Fruit fly (Drosophila melanogaster) whole organism, prepupa: ENCODE results near the gene Sfxn2.

Source experiments
- Blimp-1 ChIP-seq: fragments of 200-800 bp; sonication (Bioruptor generic); optimal IDR thresholded peaks from 3 replicates; lab custom pipeline; 2017; ENCODE audit warnings: missing biosample characterization, missing genetic modification characterization, mild to moderate bottlenecking, moderate library complexity, missing genetic modification reagents
- CG10669 ChIP-seq: fragments of 200-800 bp; sonication (Bioruptor generic); optimal IDR thresholded peaks from 3 replicates; lab custom pipeline; 2018; ENCODE audit warnings: missing biosample characterization, mild to moderate bottlenecking, missing genetic modification characterization, moderate library complexity
- CG11762 ChIP-seq: fragments of 200-800 bp; sonication (Bioruptor generic); optimal IDR thresholded peaks from 3 replicates; lab custom pipeline; 2016; ENCODE audit warnings: missing biosample characterization, missing genetic modification characterization; ENCODE audit not compliant: insufficient read depth
- CG11902 ChIP-seq: fragments of 200-800 bp; sonication (Bioruptor generic); optimal IDR thresholded peaks from 3 replicates; lab custom pipeline; 2016; ENCODE audit warnings: missing biosample characterization, missing genetic modification characterization
- CG15336 ChIP-seq: fragments of 200-800 bp; sonication (Bioruptor generic); IDR thresholded peaks from 2 replicates; pipeline ENCODE4 v1.3.6; 2022; ENCODE audit warnings: missing biosample characterization, missing genetic modification characterization
- CG1621 ChIP-seq: fragments of 200-800 bp; sonication (Bioruptor generic); optimal IDR thresholded peaks from 3 replicates; lab custom pipeline; 2018; ENCODE audit warnings: missing biosample characterization, mild to moderate bottlenecking, missing genetic modification characterization
- CG3032 ChIP-seq: fragments of 200-800 bp; optimal IDR thresholded peaks from 2 replicates; lab custom pipeline; 2019; ENCODE audit warnings: missing biosample characterization, mild to moderate bottlenecking, missing genetic modification characterization, moderate library complexity
- CG31627 ChIP-seq: fragments of 200-800 bp; sonication (Bioruptor generic); optimal IDR thresholded peaks from 3 replicates; lab custom pipeline; 2016; ENCODE audit warnings: missing biosample characterization, missing genetic modification characterization
- CG32006 ChIP-seq: fragments of 200-800 bp; sonication (Bioruptor generic); optimal IDR thresholded peaks from 3 replicates; lab custom pipeline; 2017; ENCODE audit warnings: missing biosample characterization, mild to moderate bottlenecking, missing genetic modification characterization
- CG34406 ChIP-seq: fragments of 200-800 bp; sonication (Bioruptor generic); optimal IDR thresholded peaks from 3 replicates; lab custom pipeline; 2016; ENCODE audit warnings: missing biosample characterization, missing genetic modification characterization
- CG3919 ChIP-seq: fragments of 200-800 bp; sonication (Bioruptor generic); optimal IDR thresholded peaks from 3 replicates; lab custom pipeline; 2016; ENCODE audit warnings: missing biosample characterization, missing genetic modification characterization
- CG6792 ChIP-seq: fragments of 200-800 bp; sonication (Bioruptor generic); optimal IDR thresholded peaks from 3 replicates; lab custom pipeline; 2016; ENCODE audit warnings: missing biosample characterization, missing genetic modification characterization
- CG6808 ChIP-seq: fragments of 200-800 bp; sonication (Bioruptor generic); optimal IDR thresholded peaks from 3 replicates; lab custom pipeline; 2017; ENCODE audit warnings: missing biosample characterization, missing genetic modification characterization, mild to moderate bottlenecking, moderate library complexity, missing genetic modification reagents
- CG6854 ChIP-seq: fragments of 200-800 bp; sonication (Bioruptor generic); optimal IDR thresholded peaks from 2 replicates; lab custom pipeline; 2017; ENCODE audit warnings: missing biosample characterization, mild to moderate bottlenecking, missing genetic modification characterization
- CG7368 ChIP-seq: fragments of 200-800 bp; sonication (Bioruptor generic); optimal IDR thresholded peaks from 3 replicates; lab custom pipeline; 2016; ENCODE audit warnings: missing biosample characterization, missing genetic modification characterization
- CG8119 ChIP-seq: fragments of 200-800 bp; sonication (Bioruptor generic); IDR thresholded peaks from 3 replicates; pipeline ENCODE4 v1.3.6; 2022; ENCODE audit warnings: missing biosample characterization, missing genetic modification characterization
- CG8319 ChIP-seq: fragments of 200-800 bp; sonication (Bioruptor generic); optimal IDR thresholded peaks from 3 replicates; lab custom pipeline; 2016; ENCODE audit warnings: missing biosample characterization, missing genetic modification characterization
- CG8632 ChIP-seq: fragments of 200-800 bp; sonication (Bioruptor generic); optimal IDR thresholded peaks from 3 replicates; lab custom pipeline; 2016; ENCODE audit warnings: missing biosample characterization, missing genetic modification characterization
- Eip75B ChIP-seq: fragments of 200-800 bp; sonication (Bioruptor generic); optimal IDR thresholded peaks from 3 replicates; lab custom pipeline; 2016; ENCODE audit warnings: missing biosample characterization, missing genetic modification characterization
- Eip78C ChIP-seq: fragments of 200-800 bp; sonication (Bioruptor generic); peaks from one replicate; lab custom pipeline; 2016; ENCODE audit warnings: missing biosample characterization, missing genetic modification characterization
- Ets96B ChIP-seq: fragments of 200-800 bp; optimal IDR thresholded peaks from 2 replicates; lab custom pipeline; 2019; ENCODE audit warnings: missing biosample characterization, mild to moderate bottlenecking, missing genetic modification characterization, moderate library complexity
- Gug ChIP-seq: fragments of 200-800 bp; sonication (Bioruptor generic); IDR thresholded peaks from 2 replicates; pipeline ENCODE4 v1.3.6; 2022; ENCODE audit warnings: missing biosample characterization, missing genetic modification characterization
- Hr39 ChIP-seq: fragments of 200-800 bp; sonication (Bioruptor generic); optimal IDR thresholded peaks from 2 replicates; lab custom pipeline; 2016; ENCODE audit warnings: missing biosample characterization, missing genetic modification characterization
- Hr4 ChIP-seq: fragments of 200-800 bp; sonication (Bioruptor generic); optimal IDR thresholded peaks from 3 replicates; lab custom pipeline; 2016; ENCODE audit warnings: missing biosample characterization, missing genetic modification characterization
- Met ChIP-seq: fragments of 200-800 bp; sonication (Bioruptor generic); optimal IDR thresholded peaks from 3 replicates; lab custom pipeline; 2016; ENCODE audit warnings: missing biosample characterization, missing genetic modification characterization
- Smox ChIP-seq: fragments of 200-800 bp; sonication (Bioruptor generic); optimal IDR thresholded peaks from 3 replicates; lab custom pipeline; 2016; ENCODE audit warnings: missing biosample characterization, missing genetic modification characterization
- Sox102F ChIP-seq: fragments of 200-800 bp; sonication (Bioruptor generic); optimal IDR thresholded peaks from 2 replicates; lab custom pipeline; 2016; ENCODE audit warnings: missing biosample characterization, mild to moderate bottlenecking, missing genetic modification characterization
- Sox14 ChIP-seq: fragments of 200-800 bp; sonication (Bioruptor generic); optimal IDR thresholded peaks from 3 replicates; lab custom pipeline; 2016; ENCODE audit warnings: missing biosample characterization, missing genetic modification characterization
- Sox15 ChIP-seq: fragments of 200-800 bp; sonication (Bioruptor generic); optimal IDR thresholded peaks from 3 replicates; lab custom pipeline; 2016; ENCODE audit warnings: missing biosample characterization, missing genetic modification characterization
- achi ChIP-seq: fragments of 200-800 bp; sonication (Bioruptor generic); optimal IDR thresholded peaks from 3 replicates; lab custom pipeline; 2016; ENCODE audit warnings: missing biosample characterization, missing genetic modification characterization
- acj6 ChIP-seq: fragments of 200-800 bp; sonication (Bioruptor generic); optimal IDR thresholded peaks from 3 replicates; lab custom pipeline; 2016; ENCODE audit warnings: missing biosample characterization, missing genetic modification characterization
- cyc ChIP-seq: fragments of 200-800 bp; sonication (Bioruptor generic); optimal IDR thresholded peaks from 3 replicates; lab custom pipeline; 2016; ENCODE audit warnings: missing biosample characterization, missing genetic modification characterization
- dac ChIP-seq: fragments of 200-800 bp; sonication (Bioruptor generic); optimal IDR thresholded peaks from 2 replicates; lab custom pipeline; 2017; ENCODE audit warnings: missing biosample characterization, mild to moderate bottlenecking, missing genetic modification characterization
- dsx ChIP-seq: fragments of 200-800 bp; optimal IDR thresholded peaks from 3 replicates; lab custom pipeline; 2019; ENCODE audit warnings: missing biosample characterization, mild to moderate bottlenecking, missing genetic modification characterization, moderate library complexity; ENCODE audit not compliant: poor library complexity, severe bottlenecking
- esn ChIP-seq: fragments of 200-800 bp; sonication (Bioruptor generic); optimal IDR thresholded peaks from 2 replicates; lab custom pipeline; 2016; ENCODE audit warnings: missing biosample characterization, mild to moderate bottlenecking, missing genetic modification characterization, moderate library complexity
- fd59A ChIP-seq: fragments of 200-800 bp; sonication (Bioruptor generic); optimal IDR thresholded peaks from 2 replicates; lab custom pipeline; 2017; ENCODE audit warnings: missing biosample characterization, mild to moderate bottlenecking, missing genetic modification characterization, missing genetic modification reagents
- fd85E ChIP-seq: fragments of 200-800 bp; sonication (Bioruptor generic); optimal IDR thresholded peaks from 3 replicates; lab custom pipeline; 2016; ENCODE audit warnings: missing biosample characterization, missing genetic modification characterization
- fkh ChIP-seq: fragments of 200-800 bp; sonication (Bioruptor generic); optimal IDR thresholded peaks from 3 replicates; lab custom pipeline; 2017; ENCODE audit warnings: missing biosample characterization, mild to moderate bottlenecking, missing genetic modification characterization, moderate library complexity
- lz ChIP-seq: fragments of 200-800 bp; sonication (Bioruptor generic); optimal IDR thresholded peaks from 3 replicates; lab custom pipeline; 2016; ENCODE audit warnings: missing biosample characterization, missing genetic modification characterization
- net ChIP-seq: fragments of 200-800 bp; sonication (Bioruptor generic); optimal IDR thresholded peaks from 3 replicates; lab custom pipeline; 2016; ENCODE audit warnings: missing biosample characterization, missing genetic modification characterization
- pdm3 ChIP-seq: fragments of 200-800 bp; sonication (Bioruptor generic); optimal IDR thresholded peaks from 3 replicates; lab custom pipeline; 2016; ENCODE audit warnings: missing biosample characterization, missing genetic modification characterization
- ss ChIP-seq, 2 experiments: fragments of 200-800 bp; sonication (Bioruptor generic); optimal IDR thresholded peaks; 2 replicates in 1 of 2; 3 replicates in 1 of 2; lab custom pipeline; 2017 to 2018; ENCODE audit warnings: mild to moderate bottlenecking in 2 of 2, missing biosample characterization in 2 of 2, missing genetic modification characterization in 2 of 2, moderate library complexity in 1 of 2
- svp ChIP-seq: fragments of 200-800 bp; sonication (Bioruptor generic); peaks from one replicate; lab custom pipeline; 2016; ENCODE audit warnings: missing biosample characterization, missing genetic modification characterization
- topi ChIP-seq: fragments of 200-800 bp; sonication (Bioruptor generic); optimal IDR thresholded peaks from 3 replicates; lab custom pipeline; 2016; ENCODE audit warnings: missing biosample characterization, missing genetic modification characterization
- vri ChIP-seq: fragments of 200-800 bp; sonication (Bioruptor generic); optimal IDR thresholded peaks from 3 replicates; lab custom pipeline; 2016; ENCODE audit warnings: missing biosample characterization, mild to moderate bottlenecking, missing genetic modification characterization

Gene Sfxn2

dm6 chr3L:19033154-19033811 is 29.7 kb upstream of the Sfxn2 start (continued):
- TF ChIP-seq CG3032, result peak; percentile 81
- TF ChIP-seq lz (GFP tag; lab: Kevin White, UChicago), result peak; percentile 36
- peak; percentile 75 for TF ChIP-seq achi (GFP tag; lab: Kevin White, UChicago)
- TF ChIP-seq CG6854, result peak; percentile 69
- peak; percentile 53 for TF ChIP-seq CG11762
- peak; percentile 19 for TF ChIP-seq CG11902 (GFP tag; lab: Kevin White, UChicago)
- TF ChIP-seq CG8632 (GFP tag; lab: Kevin White, UChicago), result peak; percentile 70
- TF ChIP-seq Hr4, result peak; percentile 33
- 0 out of 2 replicates have a peak, but pooled peaks have one; percentile 35 for TF ChIP-seq Gug (GFP tag; lab: Robert Waterston, UW)
- peak; percentile 63 for TF ChIP-seq topi
- peak; percentile 65; the same call in 2 of the 3 replicates for TF ChIP-seq CG8119 (GFP tag; lab: Robert Waterston, UW)
- peak; percentile 39 for TF ChIP-seq Sox15 (GFP tag; lab: Kevin White, UChicago)
- peak; percentile 67 for TF ChIP-seq fd59A (GFP tag; lab: Kevin White, UChicago)
- TF ChIP-seq Eip75B, result peak; percentile 45
- TF ChIP-seq Smox (GFP tag; lab: Kevin White, UChicago), result peak; percentile 51
- peak; percentile 69 for TF ChIP-seq CG15336 (GFP tag; lab: Robert Waterston, UW)
- TF ChIP-seq vri (GFP tag; lab: Kevin White, UChicago), result peak; percentile 42
- peak; percentile 43 for TF ChIP-seq pdm3
- TF ChIP-seq CG7368, result peak; percentile 63
- peak; percentile 49 for TF ChIP-seq CG31627 (GFP tag; lab: Kevin White, UChicago)
- TF ChIP-seq, all 60 proteins: peak for 55

- TF ChIP-seq Blimp-1 (GFP tag; lab: Kevin White, UChicago) (no peak), topi (peak; percentile 55), pdm3 (no peak), CG10669 (GFP tag; lab: Kevin White, UChicago) (peak; percentile 49), CG6808 (GFP tag; lab: Kevin White, UChicago) (peak; percentile 65), CG1621 (tag; lab: Kevin White, UChicago) (no peak), Ets96B (peak; percentile 65), CG34406 (GFP tag; lab: Kevin White, UChicago) (peak; percentile 39), CG8119 (GFP tag; lab: Robert Waterston, UW) (peak; percentile 27; the same call in 1 of the 3 replicates), vri (GFP tag; lab: Kevin White, UChicago) (peak; percentile 4), ss (GFP tag; optimal IDR thresholded peaks at IDR 0.05; lab: Kevin White, UChicago) (peak in 1 of 2 experiments; percentile 35), Sox15 (GFP tag; lab: Kevin White, UChicago) (no peak), CG8632 (GFP tag; lab: Kevin White, UChicago) (peak; percentile 18), CG7368 (no peak), dac (no peak), CG3032 (peak; percentile 55), Eip75B (peak; percentile 43), Sox102F (GFP tag; lab: Kevin White, UChicago) (peak; percentile 37), acj6 (GFP tag; lab: Kevin White, UChicago) (peak; percentile 32), Gug (GFP tag; lab: Robert Waterston, UW) (no peak), CG3919 (GFP tag; lab: Kevin White, UChicago) (peak; percentile 55), Met (GFP tag; lab: Kevin White, UChicago) (peak; percentile 67), dsx (GFP tag; lab: Kevin White, UChicago) (peak; percentile 45), esn (peak; percentile 73), Smox (GFP tag; lab: Kevin White, UChicago) (peak; percentile 42), achi (GFP tag; lab: Kevin White, UChicago) (peak; percentile 49), fd85E (GFP tag; lab: Kevin White, UChicago) (no peak), CG31627 (GFP tag; lab: Kevin White, UChicago) (peak; percentile 5), Sox14 (GFP tag; lab: Kevin White, UChicago) (peak; percentile 26), net (GFP tag; lab: Kevin White, UChicago) (peak; percentile 6), Eip78C (GFP tag; lab: Kevin White, UChicago) (peak; percentile 89), fkh (GFP tag; lab: Kevin White, UChicago) (no peak), CG32006 (GFP tag; lab: Kevin White, UChicago) (no peak), CG11902 (GFP tag; lab: Kevin White, UChicago) (peak; percentile 21), CG6792 (GFP tag; lab: Kevin White, UChicago) (peak; percentile 37), lz (GFP tag; lab: Kevin White, UChicago) (peak; percentile 42), cyc (GFP tag; lab: Kevin White, UChicago) (peak; percentile 43), svp (GFP tag; lab: Kevin White, UChicago) (peak; percentile 58), CG8319 (peak; percentile 9), Hr39 (GFP tag; lab: Kevin White, UChicago) (peak; percentile 14)
Measured at dm6 chr3L:19035163-19035900, 27.6 kb upstream of the Sfxn2 start.
